Worm (Caenorhabditis elegans): ENCODE data around the gene C50B6.1.
A peak's percentile ranks its signal among the peaks of the same experiment; 100 is the strongest.

Gene C50B6.1

ce11 chrV:13286525-13286924 is 22.2 kb upstream of the C50B6.1 start:
- TF ChIP-seq egl-27 (tag; optimal IDR thresholded peaks at IDR 0.05) (no peak), fkh-4 (tag; optimal IDR thresholded peaks at IDR 0.05; ENCODE audit: borderline replicate concordance) (no peak), pqm-1 (tag; optimal IDR thresholded peaks at IDR 0.05) (no peak), ceh-88 (GFP tag; IDR thresholded peaks at IDR 0.05) (no peak), lin-13 (GFP tag; optimal IDR thresholded peaks at IDR 0.05) (no peak), dpl-1 (GFP tag; optimal IDR thresholded peaks at IDR 0.05) (no peak), sox-4 (tag; optimal IDR thresholded peaks at IDR 0.05) (no peak), vab-15 (tag; optimal IDR thresholded peaks at IDR 0.05) (no peak), ceh-82 (tag; optimal IDR thresholded peaks at IDR 0.05) (no peak), grh-1 (GFP tag; IDR thresholded peaks at IDR 0.05) (no peak), unc-130 (tag; optimal IDR thresholded peaks at IDR 0.05) (no peak), ets-5 (GFP tag; IDR thresholded peaks at IDR 0.05) (no peak), mdl-1 (tag; optimal IDR thresholded peaks at IDR 0.05) (no peak), ztf-11 (tag; optimal IDR thresholded peaks at IDR 0.05) (no peak), zag-1 (tag; optimal IDR thresholded peaks at IDR 0.05) (no peak), lin-39 (tag; optimal IDR thresholded peaks at IDR 0.05) (no peak), snu-23 (GFP tag; optimal IDR thresholded peaks at IDR 0.05) (no peak), snpc-4 (tag; optimal IDR thresholded peaks at IDR 0.05) (no peak)

ce11 chrV:13288881-13289280 is 19.8 kb upstream of the C50B6.1 start:
- TF ChIP-seq nhr-71 (tag; optimal IDR thresholded peaks at IDR 0.05) (peak; percentile 53), lsy-2 (tag; optimal IDR thresholded peaks at IDR 0.05) (peak in 1 of 2 experiments; percentile 7), pag-3 (tag; optimal IDR thresholded peaks at IDR 0.05; ENCODE audit: borderline replicate concordance, insufficient read depth) (peak; percentile 58), lin-14 (GFP tag; optimal IDR thresholded peaks at IDR 0.05) (peak; percentile 48), ceh-88 (GFP tag; IDR thresholded peaks at IDR 0.05) (no peak), rnt-1 (tag; optimal IDR thresholded peaks at IDR 0.05) (peak; percentile 68), aly-2 (tag; optimal IDR thresholded peaks at IDR 0.05) (no peak), nhr-19 (GFP tag; conservative IDR thresholded peaks at IDR 0.05) (0 out of 2 replicates have a peak, but pooled peaks have one; percentile 10), fos-1 (tag; optimal IDR thresholded peaks at IDR 0.05) (no peak), snu-23 (GFP tag; optimal IDR thresholded peaks at IDR 0.05) (peak; percentile 25), zip-4 (GFP tag; optimal IDR thresholded peaks at IDR 0.05) (no peak)

- TF ChIP-seq fkh-8 (tag; optimal IDR thresholded peaks at IDR 0.05) (no peak), unc-130 (tag; optimal IDR thresholded peaks at IDR 0.05) (no peak)
Observed at ce11 chrV:13294507-13294906, 14.2 kb upstream of the C50B6.1 start.

- TF ChIP-seq isw-1 (GFP tag; IDR thresholded peaks at IDR 0.05) (no peak), unc-130 (tag; optimal IDR thresholded peaks at IDR 0.05) (no peak), lin-14 (GFP tag; optimal IDR thresholded peaks at IDR 0.05) (peak; percentile 75)
Observed at ce11 chrV:13295859-13296258, 12.9 kb upstream of the C50B6.1 start, which contains the start of gene uig-1. uig-1 (minus strand) TSS chrV:13295978.

- TF ChIP-seq nhr-11 (tag; optimal IDR thresholded peaks at IDR 0.05) = no peak
- TF ChIP-seq mep-1 (tag; optimal IDR thresholded peaks at IDR 0.05) = no peak
- TF ChIP-seq pqm-1 (tag; optimal IDR thresholded peaks at IDR 0.05) = no peak
- TF ChIP-seq nhr-84 (tag; optimal IDR thresholded peaks at IDR 0.05) = no peak
- TF ChIP-seq alr-1 (tag; optimal IDR thresholded peaks at IDR 0.05; ENCODE audit: borderline replicate concordance) = no peak
- no peak for TF ChIP-seq skn-1 (tag; optimal IDR thresholded peaks at IDR 0.05)
- TF ChIP-seq unc-98 (GFP tag; IDR thresholded peaks at IDR 0.05) = no peak
- no peak for TF ChIP-seq ceh-63 (GFP tag; optimal IDR thresholded peaks at IDR 0.05)
- no peak for TF ChIP-seq pag-3 (tag; optimal IDR thresholded peaks at IDR 0.05; ENCODE audit: borderline replicate concordance, insufficient read depth)
- TF ChIP-seq unc-130 (tag; optimal IDR thresholded peaks at IDR 0.05) = no peak
Observed at ce11 chrV:13297220-13297619, 11.5 kb upstream of the C50B6.1 start, which contains the start of gene C26E1.1. C26E1.1 (plus strand) TSS chrV:13297520.
